Worm (Caenorhabditis elegans) whole organism, L2 larva: ENCODE results near the gene mca-2.

Experiments
- R02D3.7 ChIP-seq: fragments of 150-350 bp; optimal IDR thresholded peaks from 2 replicates; lab custom pipeline; 2014; ENCODE audit warnings: missing biosample characterization, missing genetic modification characterization
- Y55F3AM.14 ChIP-seq: fragments of 200-800 bp; sonication (Bioruptor generic); optimal IDR thresholded peaks from 2 replicates; lab custom pipeline; 2018; ENCODE audit warnings: mild to moderate bottlenecking, missing genetic modification characterization, missing compliant biosample characterization
- alr-1 ChIP-seq: fragments of 150-350 bp; optimal IDR thresholded peaks from 2 replicates; lab custom pipeline; 2014; ENCODE audit warnings: missing biosample characterization, missing genetic modification characterization
- ama-1 ChIP-seq: fragments of 150-350 bp; optimal IDR thresholded peaks from 2 replicates; lab custom pipeline; 2018; ENCODE audit warnings: inconsistent platforms
- ceh-16 ChIP-seq: fragments of 150-350 bp; optimal IDR thresholded peaks from 2 replicates; lab custom pipeline; 2014; ENCODE audit warnings: missing biosample characterization, missing genetic modification characterization
- crh-2 ChIP-seq: sonication (generic microtip); optimal IDR thresholded peaks from 2 replicates; lab custom pipeline; 2017; ENCODE audit warnings: missing biosample characterization, missing genetic modification characterization
- dmd-4 ChIP-seq: sonication (generic microtip); optimal IDR thresholded peaks from 2 replicates; lab custom pipeline; 2017; ENCODE audit warnings: missing biosample characterization, missing genetic modification characterization
- elt-1 ChIP-seq: fragments of 150-350 bp; optimal IDR thresholded peaks from 2 replicates; lab custom pipeline; 2014; ENCODE audit warnings: missing biosample characterization, missing genetic modification characterization
- elt-3 ChIP-seq: sonication (generic microtip); optimal IDR thresholded peaks from 2 replicates; lab custom pipeline; 2017; ENCODE audit warnings: missing biosample characterization, missing genetic modification characterization
- fos-1 ChIP-seq: fragments of 150-350 bp; optimal IDR thresholded peaks from 2 replicates; lab custom pipeline; 2014; ENCODE audit warnings: missing biosample characterization, missing genetic modification characterization
- gmeb-1 ChIP-seq: fragments of 150-350 bp; optimal IDR thresholded peaks from 2 replicates; lab custom pipeline; 2014; ENCODE audit warnings: missing biosample characterization, missing genetic modification characterization
- lin-13 ChIP-seq: fragments of 150-350 bp; optimal IDR thresholded peaks from 2 replicates; lab custom pipeline; 2014; ENCODE audit warnings: missing biosample characterization, missing genetic modification reagents, missing genetic modification characterization
- lin-39 ChIP-seq: fragments of 150-350 bp; optimal IDR thresholded peaks from 2 replicates; lab custom pipeline; 2014; ENCODE audit warnings: missing biosample characterization, missing genetic modification reagents, missing genetic modification characterization
- mab-5 ChIP-seq: fragments of 150-350 bp; optimal IDR thresholded peaks from 2 replicates; lab custom pipeline; 2014; ENCODE audit warnings: missing biosample characterization, missing genetic modification characterization
- mbf-1 ChIP-seq: sonication (generic microtip); optimal IDR thresholded peaks from 2 replicates; lab custom pipeline; 2017; ENCODE audit warnings: missing biosample characterization, missing genetic modification characterization
- mdl-1 ChIP-seq, 2 experiments: fragments of 150-350 bp in 1 of 2; sonication (generic microtip) in 1 of 2; optimal IDR thresholded peaks; 2 replicates each; lab custom pipeline; 2017; ENCODE audit warnings: missing biosample characterization in 2 of 2, missing genetic modification characterization in 2 of 2
- nhr-10 ChIP-seq: sonication (generic microtip); optimal IDR thresholded peaks from 2 replicates; lab custom pipeline; 2017; ENCODE audit warnings: missing biosample characterization, missing genetic modification characterization
- nhr-12 ChIP-seq: fragments of 150-350 bp; optimal IDR thresholded peaks from 2 replicates; lab custom pipeline; 2014; ENCODE audit warnings: missing biosample characterization, missing genetic modification characterization
- nhr-21 ChIP-seq: fragments of 150-350 bp; optimal IDR thresholded peaks from 2 replicates; lab custom pipeline; 2014; ENCODE audit warnings: missing biosample characterization, missing genetic modification characterization
- nhr-23 ChIP-seq: fragments of 150-350 bp; optimal IDR thresholded peaks from 2 replicates; lab custom pipeline; 2014; ENCODE audit warnings: missing biosample characterization, missing genetic modification reagents, missing genetic modification characterization
- nhr-237 ChIP-seq: fragments of 150-350 bp; optimal IDR thresholded peaks from 2 replicates; lab custom pipeline; 2014; ENCODE audit warnings: missing biosample characterization, missing genetic modification characterization
- nhr-25 ChIP-seq: fragments of 150-350 bp; sonication (generic microtip); optimal IDR thresholded peaks from 3 replicates; lab custom pipeline; 2014; ENCODE audit warnings: missing biosample characterization, missing genetic modification characterization
- nhr-77 ChIP-seq: fragments of 150-350 bp; optimal IDR thresholded peaks from 2 replicates; lab custom pipeline; 2014; ENCODE audit warnings: missing biosample characterization, missing genetic modification characterization
- peb-1 ChIP-seq: fragments of 150-350 bp; optimal IDR thresholded peaks from 2 replicates; lab custom pipeline; 2014; ENCODE audit warnings: missing biosample characterization, missing genetic modification characterization
- skn-1 ChIP-seq: sonication (generic microtip); optimal IDR thresholded peaks from 2 replicates; lab custom pipeline; 2017; ENCODE audit warnings: missing biosample characterization, missing genetic modification characterization
- sma-3 ChIP-seq: sonication (generic microtip); optimal IDR thresholded peaks from 2 replicates; lab custom pipeline; 2016; ENCODE audit warnings: missing genetic modification reagents, missing genetic modification characterization, missing compliant biosample characterization
- sma-9 ChIP-seq, 2 experiments: fragments of 150-350 bp in 1 of 2; sonication (generic microtip) in 1 of 2; optimal IDR thresholded peaks; 2 replicates each; lab custom pipeline; 2014 to 2016; ENCODE audit warnings: missing genetic modification characterization in 2 of 2, mild to moderate bottlenecking in 1 of 2, missing biosample characterization in 1 of 2, missing compliant biosample characterization in 1 of 2, missing genetic modification reagents in 1 of 2, moderate library complexity in 1 of 2
- unc-39 ChIP-seq: fragments of 150-350 bp; optimal IDR thresholded peaks from 2 replicates; lab custom pipeline; 2014; ENCODE audit warnings: missing biosample characterization, missing genetic modification characterization
- unc-55 ChIP-seq: fragments of 150-350 bp; sonication (generic microtip); optimal IDR thresholded peaks from 3 replicates; lab custom pipeline; 2014; ENCODE audit warnings: missing biosample characterization, missing genetic modification reagents, missing genetic modification characterization
- unc-62 ChIP-seq: fragments of 150-350 bp; optimal IDR thresholded peaks from 2 replicates; lab custom pipeline; 2014; ENCODE audit warnings: missing biosample characterization, missing genetic modification reagents, missing genetic modification characterization
- zag-1 ChIP-seq: fragments of 150-350 bp; optimal IDR thresholded peaks from 2 replicates; lab custom pipeline; 2014; ENCODE audit warnings: missing biosample characterization, missing genetic modification characterization
- ztf-1 ChIP-seq: fragments of 200-800 bp; sonication (Bioruptor generic); conservative IDR thresholded peaks from 2 replicates; pipeline ENCODE4 v1.3.6; 2022; ENCODE audit warnings: missing genetic modification characterization, missing compliant biosample characterization
- ztf-11 ChIP-seq: sonication (generic microtip); optimal IDR thresholded peaks from 2 replicates; lab custom pipeline; 2017; ENCODE audit warnings: missing biosample characterization, missing genetic modification characterization
- ztf-4 ChIP-seq: fragments of 150-350 bp; optimal IDR thresholded peaks from 2 replicates; lab custom pipeline; 2014; ENCODE audit warnings: missing biosample characterization, missing genetic modification characterization

mca-2 gene

ce11 chrIV:2083146-2083545 is 688 bp upstream of the mca-2 start (continued):
- TF ChIP-seq zag-1 (tag; lab: Kevin White, UChicago) (no peak), dmd-4 (tag; lab: Kevin White, UChicago) (no peak), crh-2 (tag; lab: Kevin White, UChicago) (no peak)

DNA sequence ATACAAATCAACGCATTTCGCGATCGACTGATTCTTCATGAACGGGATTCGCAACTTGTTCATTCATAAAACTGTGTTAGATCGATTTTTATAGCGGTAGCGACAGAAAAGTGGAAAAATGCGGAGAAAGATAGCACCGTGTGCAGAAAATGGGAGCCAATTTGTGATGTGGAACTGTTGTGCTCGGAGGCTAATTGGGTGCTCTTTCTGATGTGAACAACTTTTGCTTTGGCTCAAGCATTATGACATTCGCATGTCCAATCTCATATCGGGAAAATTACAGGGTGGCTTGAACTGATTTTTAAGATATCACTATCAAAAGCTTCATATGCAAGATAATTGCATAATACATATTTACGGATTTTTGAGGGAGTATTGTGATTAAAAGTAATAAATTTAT is 15.9 kb downstream of the mca-2 start, which contains the start of gene C23H5.11:
TSS of gene C23H5.11 (minus strand) at position 101 of the 400 bp plus-strand sequence.
- no peak for TF ChIP-seq gmeb-1 (tag; lab: Kevin White, UChicago)
- TF ChIP-seq alr-1: no peak
- TF ChIP-seq mab-5 (tag; lab: Kevin White, UChicago): no peak
- TF ChIP-seq nhr-77 (tag; lab: Kevin White, UChicago): no peak
- TF ChIP-seq lin-13 (GFP tag; lab: Kevin White, UChicago): no peak
- no peak for TF ChIP-seq nhr-237 (tag; lab: Kevin White, UChicago)
- no peak for TF ChIP-seq ztf-1 (GFP tag; lab: Robert Waterston, UW)
- no peak for TF ChIP-seq ztf-4 (tag; lab: Kevin White, UChicago)
- TF ChIP-seq ztf-11 (tag; lab: Kevin White, UChicago): no peak
- no peak for TF ChIP-seq nhr-12 (tag; lab: Kevin White, UChicago)
- TF ChIP-seq ceh-16 (tag; lab: Kevin White, UChicago): no peak
- TF ChIP-seq nhr-21 (tag; lab: Kevin White, UChicago): no peak
- no peak for TF ChIP-seq unc-55
- no peak for TF ChIP-seq sma-3 (GFP tag; lab: Kevin White, UChicago)
- no peak for TF ChIP-seq skn-1 (tag; lab: Kevin White, UChicago)

ce11 chrIV:2102793-2103192 is 19.0 kb downstream of the mca-2 start, which contains the start of gene C23H5.15:
C23H5.15 (minus strand) TSS chrIV:2102893.
- TF ChIP-seq crh-2 (tag; lab: Kevin White, UChicago): no peak
- no peak for TF ChIP-seq mdl-1 (tag; optimal IDR thresholded peaks at IDR 0.05; lab: Kevin White, UChicago)
- no peak for TF ChIP-seq fos-1 (tag; lab: Kevin White, UChicago)
- TF ChIP-seq ztf-1 (GFP tag; lab: Robert Waterston, UW): no peak
- TF ChIP-seq ztf-4 (tag; lab: Kevin White, UChicago): no peak
- TF ChIP-seq sma-9 (GFP tag; optimal IDR thresholded peaks at IDR 0.05; lab: Kevin White, UChicago): no peak
- TF ChIP-seq sma-9 (tag; optimal IDR thresholded peaks at IDR 0.05; lab: Kevin White, UChicago): no peak
- no peak for TF ChIP-seq mbf-1 (tag; lab: Kevin White, UChicago)
- TF ChIP-seq nhr-23: no peak
- TF ChIP-seq lin-13 (GFP tag; lab: Kevin White, UChicago): no peak
- no peak for TF ChIP-seq unc-39
- no peak for TF ChIP-seq nhr-10 (tag; lab: Kevin White, UChicago)
- TF ChIP-seq alr-1: no peak
- no peak for TF ChIP-seq mab-5 (tag; lab: Kevin White, UChicago)
- no peak for TF ChIP-seq elt-1 (tag; lab: Kevin White, UChicago)
- no peak for TF ChIP-seq unc-62 (GFP tag; lab: Kevin White, UChicago)
- no peak for TF ChIP-seq ama-1 (lab: Kevin White, UChicago)
- TF ChIP-seq lin-39 (tag; lab: Kevin White, UChicago): no peak
- no peak for TF ChIP-seq nhr-25 (tag; lab: Kevin White, UChicago)

- TF ChIP-seq unc-55: no peak
- no peak for TF ChIP-seq ama-1 (lab: Kevin White, UChicago)
- TF ChIP-seq nhr-12 (tag; lab: Kevin White, UChicago): no peak
- TF ChIP-seq gmeb-1 (tag; lab: Kevin White, UChicago): no peak
- TF ChIP-seq elt-1 (tag; lab: Kevin White, UChicago): no peak
- no peak for TF ChIP-seq dmd-4 (tag; lab: Kevin White, UChicago)
- no peak for TF ChIP-seq ztf-1 (GFP tag; lab: Robert Waterston, UW)
- TF ChIP-seq peb-1 (tag; lab: Kevin White, UChicago): no peak
- no peak for TF ChIP-seq skn-1 (tag; lab: Kevin White, UChicago)
- no peak for TF ChIP-seq Y55F3AM.14 (GFP tag; lab: Kevin White, UChicago)
- no peak for TF ChIP-seq elt-3 (tag; lab: Kevin White, UChicago)
- no peak for TF ChIP-seq R02D3.7 (tag; lab: Kevin White, UChicago)
- no peak for TF ChIP-seq unc-62 (GFP tag; lab: Kevin White, UChicago)
- TF ChIP-seq nhr-237 (tag; lab: Kevin White, UChicago): no peak
- TF ChIP-seq, all 48 proteins: peak for 0
These were observed 22.9 kb downstream of the mca-2 start for ce11 chrIV:2106708-2107107.
